Fruit fly (Drosophila melanogaster): Measurements from ENCODE around the gene CG42834.

DNA sequence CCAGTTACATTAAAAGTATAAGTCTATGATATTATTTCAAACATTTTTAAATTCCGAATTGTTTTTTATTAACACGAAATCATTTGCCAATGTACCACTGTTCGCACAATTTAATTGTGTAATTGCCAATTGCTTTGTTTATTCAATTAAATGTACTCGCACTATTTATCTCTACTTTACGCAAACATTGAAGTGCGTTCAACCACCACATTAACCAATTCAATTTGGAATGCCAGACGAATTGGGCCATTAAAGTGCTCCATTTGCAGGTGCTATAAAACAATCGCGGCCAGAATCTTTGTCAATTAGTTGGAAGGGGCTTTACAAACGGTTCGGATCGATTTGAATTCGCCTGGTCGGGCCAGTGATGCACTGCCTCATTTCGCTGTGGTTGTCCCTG lies 7.8 kb upstream of the CG42834 start, which contains the start of gene CG5863:
- TF ChIP-seq Clk (GFP tag; optimal IDR thresholded peaks at IDR 0.05) (no peak), CG7101 (tag; optimal IDR thresholded peaks at IDR 0.05) (no peak), CG11617 (GFP tag; optimal IDR thresholded peaks at IDR 0.05) (no peak), toe (GFP tag; optimal IDR thresholded peaks at IDR 0.05) (no peak), Hr96 (GFP tag; optimal IDR thresholded peaks at IDR 0.05) (no peak), CG5204 (GFP tag; optimal IDR thresholded peaks at IDR 0.05) (no peak), bab1 (GFP tag; optimal IDR thresholded peaks at IDR 0.05) (no peak), kay (GFP tag; ENCODE audit: borderline replicate concordance) (no peak), cic (GFP tag; optimal IDR thresholded peaks at IDR 0.05) (no peak), pad (GFP tag; optimal IDR thresholded peaks at IDR 0.05) (no peak), CG14711 (tag; optimal IDR thresholded peaks at IDR 0.05) (no peak), CG12768 (GFP tag; optimal IDR thresholded peaks at IDR 0.05) (no peak), ovo (GFP tag; optimal IDR thresholded peaks at IDR 0.05) (no peak)

All from whole organism, adult.